Worm (Caenorhabditis elegans): ENCODE results near the gene srh-59.

- TF ChIP-seq klf-2 (GFP tag; conservative IDR thresholded peaks at IDR 0.05) (no peak), flt-1 (GFP tag; IDR thresholded peaks at IDR 0.05) (no peak), ztf-29 (GFP tag; IDR thresholded peaks at IDR 0.05) (no peak), T22C8.4 (GFP tag; IDR thresholded peaks at IDR 0.05) (no peak), ref-1 (GFP tag; conservative IDR thresholded peaks at IDR 0.05) (no peak)
Observed at ce11 chrII:3546381-3546931, 35.4 kb upstream of the srh-59 start, which contains the start of gene apd-3.

All from whole organism, midembryonic.